Fruit fly (Drosophila melanogaster) whole organism, adult: ENCODE results near the gene CG42264.

ENCODE experiments used
- CG11617 ChIP-seq: fragments of 200-800 bp; sonication (Bioruptor generic); optimal IDR thresholded peaks from 2 replicates; lab custom pipeline; 2017; ENCODE audit warnings: mild to moderate bottlenecking, missing biosample characterization, missing genetic modification reagents, missing genetic modification characterization
- CG12768 ChIP-seq: fragments of 200-800 bp; sonication (Bioruptor generic); optimal IDR thresholded peaks from 2 replicates; lab custom pipeline; 2017; ENCODE audit warnings: missing biosample characterization, missing genetic modification characterization, mild to moderate bottlenecking, moderate library complexity, missing genetic modification reagents
- CG14711 ChIP-seq: fragments of 200-800 bp; sonication (Bioruptor generic); optimal IDR thresholded peaks from 2 replicates; lab custom pipeline; 2018; ENCODE audit warnings: missing biosample characterization, mild to moderate bottlenecking, missing genetic modification characterization, moderate library complexity
- CG1620 ChIP-seq: fragments of 200-800 bp; sonication (Bioruptor generic); optimal IDR thresholded peaks from 2 replicates; lab custom pipeline; 2016; ENCODE audit warnings: missing biosample characterization, missing genetic modification characterization
- CG33017 ChIP-seq: fragments of 200-800 bp; sonication (Bioruptor generic); optimal IDR thresholded peaks from 2 replicates; lab custom pipeline; 2018; ENCODE audit warnings: missing biosample characterization, mild to moderate bottlenecking, missing genetic modification characterization, moderate library complexity
- CG5204 ChIP-seq: fragments of 200-800 bp; sonication (Bioruptor generic); optimal IDR thresholded peaks from 2 replicates; lab custom pipeline; 2016; ENCODE audit warnings: missing biosample characterization, missing genetic modification characterization
- CG7045 ChIP-seq: fragments of 200-800 bp; sonication (Bioruptor generic); optimal IDR thresholded peaks from 2 replicates; lab custom pipeline; 2017; ENCODE audit warnings: missing biosample characterization, mild to moderate bottlenecking, missing genetic modification characterization
- CG7101 ChIP-seq: fragments of 200-800 bp; sonication (Bioruptor generic); optimal IDR thresholded peaks from 2 replicates; lab custom pipeline; 2018; ENCODE audit warnings: missing biosample characterization, mild to moderate bottlenecking, missing genetic modification characterization, moderate library complexity
- Clk ChIP-seq: fragments of 200-800 bp; sonication (Bioruptor generic); optimal IDR thresholded peaks from 2 replicates; lab custom pipeline; 2017; ENCODE audit warnings: missing biosample characterization, missing genetic modification characterization
- Crg-1 ChIP-seq: fragments of 200-800 bp; sonication (Bioruptor generic); optimal IDR thresholded peaks from 2 replicates; lab custom pipeline; 2016; ENCODE audit warnings: missing biosample characterization, missing genetic modification characterization
- Hr96 ChIP-seq: fragments of 200-800 bp; sonication (Bioruptor generic); optimal IDR thresholded peaks from 2 replicates; lab custom pipeline; 2016; ENCODE audit warnings: missing biosample characterization, missing genetic modification characterization
- Mnt ChIP-seq: fragments of 200-800 bp; sonication (Bioruptor generic); optimal IDR thresholded peaks from 2 replicates; lab custom pipeline; 2016; ENCODE audit warnings: missing biosample characterization, mild to moderate bottlenecking, missing genetic modification characterization
- bab1 ChIP-seq: fragments of 200-800 bp; sonication (Bioruptor generic); optimal IDR thresholded peaks from 3 replicates; lab custom pipeline; 2019; ENCODE audit warnings: missing biosample characterization, mild to moderate bottlenecking, missing genetic modification characterization, moderate library complexity
- cic ChIP-seq: fragments of 200-800 bp; sonication (Bioruptor generic); optimal IDR thresholded peaks from 2 replicates; lab custom pipeline; 2017; ENCODE audit warnings: missing biosample characterization, mild to moderate bottlenecking, missing genetic modification characterization, moderate library complexity
- cnc ChIP-seq, 2 experiments: fragments of >200 bp; optimal IDR thresholded peaks; 2 replicates each; lab custom pipeline; 2017
- kay ChIP-seq: fragments of 200-800 bp; sonication (Bioruptor generic); peaks from one replicate; lab custom pipeline; 2016; ENCODE audit warnings: missing biosample characterization, missing genetic modification characterization, borderline replicate concordance
- ovo ChIP-seq: fragments of 200-800 bp; sonication (Bioruptor generic); optimal IDR thresholded peaks from 2 replicates; lab custom pipeline; 2016; ENCODE audit warnings: missing biosample characterization, missing genetic modification characterization
- pad ChIP-seq: fragments of 200-800 bp; sonication (Bioruptor generic); optimal IDR thresholded peaks from 3 replicates; lab custom pipeline; 2017; ENCODE audit warnings: missing biosample characterization, missing genetic modification characterization, mild to moderate bottlenecking, moderate library complexity, missing genetic modification reagents
- tj ChIP-seq: fragments of 200-800 bp; sonication (Bioruptor generic); optimal IDR thresholded peaks from 3 replicates; lab custom pipeline; 2017; ENCODE audit warnings: missing biosample characterization, mild to moderate bottlenecking, missing genetic modification characterization, moderate library complexity
- toe ChIP-seq: fragments of 200-800 bp; sonication (Bioruptor generic); optimal IDR thresholded peaks from 2 replicates; lab custom pipeline; 2016; ENCODE audit warnings: missing biosample characterization, missing genetic modification characterization

CG42264 gene

dm6 chrX:5737157-5737556 is 39.3 kb downstream of the CG42264 start:
- TF ChIP-seq cnc (optimal IDR thresholded peaks at IDR 0.05; lab: Kevin White, UChicago) (no peak), CG11617 (GFP tag; lab: Kevin White, UChicago) (no peak), CG33017 (tag; lab: Kevin White, UChicago) (no peak), toe (no peak), kay (no peak), CG14711 (peak; percentile 4), CG12768 (GFP tag; lab: Kevin White, UChicago) (no peak), bab1 (GFP tag; lab: Kevin White, UChicago) (no peak), CG7101 (no peak), CG7045 (GFP tag; lab: Kevin White, UChicago) (peak; percentile 17), ovo (GFP tag; lab: Kevin White, UChicago) (no peak), Clk (no peak), Crg-1 (GFP tag; lab: Kevin White, UChicago) (no peak), pad (GFP tag; lab: Kevin White, UChicago) (peak; percentile 19), Mnt (no peak), cic (GFP tag; lab: Kevin White, UChicago) (peak; percentile 11), CG1620 (GFP tag; lab: Kevin White, UChicago) (no peak), Hr96 (GFP tag; lab: Kevin White, UChicago) (no peak), CG5204 (GFP tag; lab: Kevin White, UChicago) (no peak), tj (GFP tag; lab: Kevin White, UChicago) (peak; percentile 87)

- TF ChIP-seq CG7045 (GFP tag; lab: Kevin White, UChicago) = peak; percentile 77
- TF ChIP-seq kay = no peak
- TF ChIP-seq CG33017 (tag; lab: Kevin White, UChicago) = peak; percentile 95
- TF ChIP-seq Mnt = peak; percentile 88
- peak; percentile 83 for TF ChIP-seq Crg-1 (GFP tag; lab: Kevin White, UChicago)
- peak; percentile 86 for TF ChIP-seq Hr96 (GFP tag; lab: Kevin White, UChicago)
- TF ChIP-seq toe = peak; percentile 73
- peak; percentile 85 for TF ChIP-seq CG1620 (GFP tag; lab: Kevin White, UChicago)
- peak; percentile 97 for TF ChIP-seq CG7101
- peak; percentile 82 for TF ChIP-seq tj (GFP tag; lab: Kevin White, UChicago)
- peak; percentile 77 for TF ChIP-seq CG5204 (GFP tag; lab: Kevin White, UChicago)
- TF ChIP-seq Clk = peak; percentile 20
- TF ChIP-seq cnc (optimal IDR thresholded peaks at IDR 0.05; lab: Kevin White, UChicago) = no peak
- peak; percentile 95 for TF ChIP-seq CG14711
- TF ChIP-seq CG11617 (GFP tag; lab: Kevin White, UChicago) = peak; percentile 88
- peak; percentile 7 for TF ChIP-seq cic (GFP tag; lab: Kevin White, UChicago)
- peak; percentile 65 for TF ChIP-seq CG12768 (GFP tag; lab: Kevin White, UChicago)
- peak; percentile 81 for TF ChIP-seq pad (GFP tag; lab: Kevin White, UChicago)
- TF ChIP-seq bab1 (GFP tag; lab: Kevin White, UChicago) = peak; percentile 99
- TF ChIP-seq ovo (GFP tag; lab: Kevin White, UChicago) = no peak
These were observed 41.0 kb downstream of the CG42264 start for dm6 chrX:5735268-5735941.

- TF ChIP-seq bab1 (GFP tag; lab: Kevin White, UChicago) (no peak), CG14711 (no peak), cic (GFP tag; lab: Kevin White, UChicago) (no peak), tj (GFP tag; lab: Kevin White, UChicago) (no peak), CG5204 (GFP tag; lab: Kevin White, UChicago) (no peak), CG7045 (GFP tag; lab: Kevin White, UChicago) (no peak), CG1620 (GFP tag; lab: Kevin White, UChicago) (no peak), CG33017 (tag; lab: Kevin White, UChicago) (no peak)
These were observed 44.0 kb downstream of the CG42264 start, which contains the start of gene CG15773 for dm6 chrX:5732440-5732839. Gene CG15773 (plus strand): TSS chrX:5732740.

- TF ChIP-seq cnc (optimal IDR thresholded peaks at IDR 0.05; lab: Kevin White, UChicago) (no peak), Clk (no peak), ovo (GFP tag; lab: Kevin White, UChicago) (no peak), pad (GFP tag; lab: Kevin White, UChicago) (peak; percentile 59), CG14711 (peak; percentile 18), CG7045 (GFP tag; lab: Kevin White, UChicago) (peak; percentile 32), bab1 (GFP tag; lab: Kevin White, UChicago) (peak; percentile 6), CG7101 (peak; percentile 31)
These were observed 51.7 kb downstream of the CG42264 start for dm6 chrX:5724744-5725185.

- TF ChIP-seq CG7045 (GFP tag; lab: Kevin White, UChicago) = no peak
- no peak for TF ChIP-seq CG7101
- TF ChIP-seq Hr96 (GFP tag; lab: Kevin White, UChicago) = no peak
These were observed 52.2 kb downstream of the CG42264 start for dm6 chrX:5724151-5724699.

dm6 chrX:5723577-5723976 is 52.9 kb downstream of the CG42264 start:
- TF ChIP-seq cnc (optimal IDR thresholded peaks at IDR 0.05; lab: Kevin White, UChicago) = no peak
- no peak for TF ChIP-seq toe
- no peak for TF ChIP-seq ovo (GFP tag; lab: Kevin White, UChicago)
- TF ChIP-seq kay = no peak
- TF ChIP-seq CG33017 (tag; lab: Kevin White, UChicago) = no peak
- TF ChIP-seq Clk = no peak
- TF ChIP-seq bab1 (GFP tag; lab: Kevin White, UChicago) = no peak
- TF ChIP-seq CG11617 (GFP tag; lab: Kevin White, UChicago) = no peak
- no peak for TF ChIP-seq Mnt
- no peak for TF ChIP-seq Hr96 (GFP tag; lab: Kevin White, UChicago)
- no peak for TF ChIP-seq CG14711
- no peak for TF ChIP-seq tj (GFP tag; lab: Kevin White, UChicago)
- no peak for TF ChIP-seq CG7045 (GFP tag; lab: Kevin White, UChicago)
- TF ChIP-seq CG12768 (GFP tag; lab: Kevin White, UChicago) = no peak
- no peak for TF ChIP-seq cic (GFP tag; lab: Kevin White, UChicago)
